Worm (Caenorhabditis elegans): ENCODE results near the gene grsp-2.

grsp-2 gene

ce11 chrIV:8865343-8865742, 49.2 kb downstream of the grsp-2 start, which contains the start of gene C09G9.1:
Gene C09G9.1 (minus strand): TSS chrIV:8865485.
- TF ChIP-seq unc-98 (GFP tag; IDR thresholded peaks at IDR 0.05) (no peak), nhr-77 (tag; optimal IDR thresholded peaks at IDR 0.05) (peak; percentile 11)

- TF ChIP-seq blmp-1 (tag; optimal IDR thresholded peaks at IDR 0.05) (peak; percentile 98), nhr-76 (tag; optimal IDR thresholded peaks at IDR 0.05) (no peak), nhr-12 (tag; optimal IDR thresholded peaks at IDR 0.05) (no peak), pqm-1 (tag; optimal IDR thresholded peaks at IDR 0.05) (no peak), aly-2 (tag; optimal IDR thresholded peaks at IDR 0.05) (no peak), ztf-11 (tag; optimal IDR thresholded peaks at IDR 0.05) (peak in 1 of 2 experiments; percentile 34), tbx-2 (tag; optimal IDR thresholded peaks at IDR 0.05) (peak; percentile 38), elt-3 (tag; optimal IDR thresholded peaks at IDR 0.05) (peak in 1 of 6 experiments; percentile 58), efl-1 (optimal IDR thresholded peaks at IDR 0.05) (peak; percentile 59 to 68), efl-1 (GFP tag; optimal IDR thresholded peaks at IDR 0.05 in 1 of 2) (peak; percentile 47 to 97), ces-1 (GFP tag; optimal IDR thresholded peaks at IDR 0.05) (no peak), nhr-71 (tag; optimal IDR thresholded peaks at IDR 0.05) (peak; percentile 74), rnt-1 (tag; optimal IDR thresholded peaks at IDR 0.05) (peak; percentile 73), ceh-82 (tag; optimal IDR thresholded peaks at IDR 0.05) (peak in 1 of 3 experiments; percentile 18), skn-1 (tag; optimal IDR thresholded peaks at IDR 0.05) (peak; percentile 60), hlh-17 (GFP tag; optimal IDR thresholded peaks at IDR 0.05; ENCODE audit: borderline replicate concordance) (no peak), egl-27 (tag; optimal IDR thresholded peaks at IDR 0.05) (peak in 1 of 2 experiments; percentile 14), snu-23 (GFP tag; optimal IDR thresholded peaks at IDR 0.05) (peak; percentile 67), xbp-1 (tag; optimal IDR thresholded peaks at IDR 0.05) (no peak), lin-14 (GFP tag; optimal IDR thresholded peaks at IDR 0.05) (peak; percentile 97), mab-9 (GFP tag; IDR thresholded peaks at IDR 0.05) (no peak), nhr-20 (tag; optimal IDR thresholded peaks at IDR 0.05) (peak; percentile 73), aha-1 (tag; optimal IDR thresholded peaks at IDR 0.05) (no peak), pax-3 (tag; optimal IDR thresholded peaks at IDR 0.05) (no peak), Y116A8C.19 (tag; optimal IDR thresholded peaks at IDR 0.05; ENCODE audit: borderline replicate concordance) (no peak), swsn-7 (tag; optimal IDR thresholded peaks at IDR 0.05) (peak; percentile 36), ceh-63 (GFP tag; optimal IDR thresholded peaks at IDR 0.05) (no peak), mdl-1 (tag; optimal IDR thresholded peaks at IDR 0.05) (peak in 1 of 2 experiments; percentile 46), nhr-19 (GFP tag; conservative IDR thresholded peaks at IDR 0.05) (peak; percentile 33), nhr-77 (tag; optimal IDR thresholded peaks at IDR 0.05) (peak; percentile 34), nhr-90 (tag; optimal IDR thresholded peaks at IDR 0.05; ENCODE audit: poor library complexity) (peak; percentile 57), vab-15 (tag; optimal IDR thresholded peaks at IDR 0.05) (no peak), lin-35 (GFP tag; optimal IDR thresholded peaks at IDR 0.05) (peak; percentile 50 to 74), ztf-4 (tag; optimal IDR thresholded peaks at IDR 0.05) (no peak), mep-1 (tag; optimal IDR thresholded peaks at IDR 0.05) (peak; percentile 77), dsc-1 (tag; optimal IDR thresholded peaks at IDR 0.05) (no peak), nhr-47 (tag; optimal IDR thresholded peaks at IDR 0.05) (peak; percentile 43), C16A3.4 (tag; optimal IDR thresholded peaks at IDR 0.05) (peak; percentile 31), nhr-85 (tag) (peak; percentile 78), unc-130 (tag; optimal IDR thresholded peaks at IDR 0.05) (no peak), dpl-1 (GFP tag; optimal IDR thresholded peaks at IDR 0.05) (peak; percentile 51 to 64 (median 56)), ets-5 (GFP tag; IDR thresholded peaks at IDR 0.05) (no peak), unc-30 (tag; optimal IDR thresholded peaks at IDR 0.05) (no peak), lsy-2 (tag; optimal IDR thresholded peaks at IDR 0.05) (peak; percentile 27 to 52), elt-2 (tag; optimal IDR thresholded peaks at IDR 0.05) (peak; percentile 39), ceh-8 (GFP tag; optimal IDR thresholded peaks at IDR 0.05) (no peak), fkh-8 (tag; optimal IDR thresholded peaks at IDR 0.05) (no peak)
Observed at ce11 chrIV:8866092-8866491, 50.0 kb downstream of the grsp-2 start.

All from whole organism, L1 larva.